Worm (Caenorhabditis elegans): Measurements from ENCODE around the gene txt-9.

Gene txt-9

ce11 chrII:5093945-5094344 lies 8.4 kb downstream of the txt-9 start, which contains the start of gene C04G6.13:
Gene C04G6.13 (plus strand): TSS chrII:5094245.
- TF ChIP-seq nhr-237 (tag; optimal IDR thresholded peaks at IDR 0.05) (no peak), unc-120 (tag; optimal IDR thresholded peaks at IDR 0.05; ENCODE audit: poor library complexity, severe bottlenecking) (no peak), sptf-1 (tag; optimal IDR thresholded peaks at IDR 0.05) (no peak), elt-1 (tag; optimal IDR thresholded peaks at IDR 0.05; ENCODE audit: borderline replicate concordance, insufficient read depth) (no peak), ceh-43 (GFP tag; optimal IDR thresholded peaks at IDR 0.05) (no peak), ces-1 (GFP tag; optimal IDR thresholded peaks at IDR 0.05) (no peak), pha-4 (tag; optimal IDR thresholded peaks at IDR 0.05) (no peak), lin-32 (GFP tag; optimal IDR thresholded peaks at IDR 0.05) (no peak), ceh-83 (GFP tag; optimal IDR thresholded peaks at IDR 0.05) (no peak)

- no peak for TF ChIP-seq nhr-2 (tag; optimal IDR thresholded peaks at IDR 0.05)
- no peak for TF ChIP-seq elt-1 (tag; optimal IDR thresholded peaks at IDR 0.05; ENCODE audit: borderline replicate concordance, insufficient read depth)
- TF ChIP-seq ceh-39 (tag; optimal IDR thresholded peaks at IDR 0.05) = no peak
- no peak for TF ChIP-seq cnd-1 (tag; optimal IDR thresholded peaks at IDR 0.05)
- TF ChIP-seq lin-13 (tag; optimal IDR thresholded peaks at IDR 0.05) = no peak
- no peak for TF ChIP-seq ham-2 (GFP tag; optimal IDR thresholded peaks at IDR 0.05)
- TF ChIP-seq nhr-237 (tag; optimal IDR thresholded peaks at IDR 0.05) = no peak
- TF ChIP-seq ceh-43 (GFP tag; optimal IDR thresholded peaks at IDR 0.05) = no peak
- no peak for TF ChIP-seq sptf-1 (tag; optimal IDR thresholded peaks at IDR 0.05)
- no peak for TF ChIP-seq snpc-4 (tag; optimal IDR thresholded peaks at IDR 0.05)
- no peak for TF ChIP-seq ceh-83 (GFP tag; optimal IDR thresholded peaks at IDR 0.05)
Measured at ce11 chrII:5099034-5099433, 13.4 kb downstream of the txt-9 start.

ce11 chrII:5099649-5100048 lies 14.1 kb downstream of the txt-9 start, which contains the start of gene C04G6.6:
Gene C04G6.6 (minus strand): TSS chrII:5099749.
- TF ChIP-seq lsy-2 (tag; optimal IDR thresholded peaks at IDR 0.05) = no peak
- no peak for TF ChIP-seq hlh-1 (tag; optimal IDR thresholded peaks at IDR 0.05)
- TF ChIP-seq nhr-237 (tag; optimal IDR thresholded peaks at IDR 0.05) = no peak
- no peak for TF ChIP-seq ham-2 (GFP tag; optimal IDR thresholded peaks at IDR 0.05)
- TF ChIP-seq mls-2 (tag; optimal IDR thresholded peaks at IDR 0.05) = no peak
- TF ChIP-seq mep-1 (tag; optimal IDR thresholded peaks at IDR 0.05) = no peak
- no peak for TF ChIP-seq tbx-8 (GFP tag; optimal IDR thresholded peaks at IDR 0.05)
- TF ChIP-seq sem-2 (GFP tag; optimal IDR thresholded peaks at IDR 0.05) = no peak

- TF ChIP-seq elt-1 (tag; optimal IDR thresholded peaks at IDR 0.05; ENCODE audit: borderline replicate concordance, insufficient read depth) = no peak
- TF ChIP-seq blmp-1 (tag; optimal IDR thresholded peaks at IDR 0.05) = no peak
- TF ChIP-seq lin-13 (tag; optimal IDR thresholded peaks at IDR 0.05) = no peak
- TF ChIP-seq zip-8 (tag; optimal IDR thresholded peaks at IDR 0.05) = no peak
- TF ChIP-seq hlh-1 (tag; optimal IDR thresholded peaks at IDR 0.05) = no peak
- no peak for TF ChIP-seq nhr-2 (tag; optimal IDR thresholded peaks at IDR 0.05)
- TF ChIP-seq pha-4 (tag; optimal IDR thresholded peaks at IDR 0.05) = no peak
Measured at ce11 chrII:5101701-5102100, 16.1 kb downstream of the txt-9 start, which contains the start of the genes idpb-3 and idpb-1. Gene idpb-3 (minus strand): TSS chrII:5101801. Gene idpb-1 (plus strand): TSS chrII:5101984.

- TF ChIP-seq ceh-83 (GFP tag; optimal IDR thresholded peaks at IDR 0.05) (no peak), zip-8 (tag; optimal IDR thresholded peaks at IDR 0.05) (no peak), elt-3 (tag; optimal IDR thresholded peaks at IDR 0.05) (no peak), hlh-1 (tag; optimal IDR thresholded peaks at IDR 0.05) (no peak), ceh-39 (tag; optimal IDR thresholded peaks at IDR 0.05) (no peak), nhr-28 (tag; optimal IDR thresholded peaks at IDR 0.05) (no peak), M03D4.4 (tag; optimal IDR thresholded peaks at IDR 0.05) (no peak), ztf-11 (tag; optimal IDR thresholded peaks at IDR 0.05) (no peak), sptf-1 (tag; optimal IDR thresholded peaks at IDR 0.05) (no peak), cnd-1 (tag; optimal IDR thresholded peaks at IDR 0.05) (no peak), mab-5 (tag; optimal IDR thresholded peaks at IDR 0.05) (no peak)
Measured at ce11 chrII:5103189-5103588, 17.6 kb downstream of the txt-9 start.

ce11 chrII:5103784-5104457 lies 18.3 kb downstream of the txt-9 start, which contains the start of the genes C04G6.11 and mpk-2:
Gene C04G6.11 (minus strand): TSS chrII:5103834.
Gene mpk-2 (plus strand): TSS chrII:5104118.
- TF ChIP-seq drap-1 (GFP tag; optimal IDR thresholded peaks at IDR 0.05) = no peak
- no peak for TF ChIP-seq lin-32 (GFP tag; optimal IDR thresholded peaks at IDR 0.05)
- TF ChIP-seq mep-1 (tag; optimal IDR thresholded peaks at IDR 0.05) = no peak
- no peak for TF ChIP-seq elt-1 (tag; optimal IDR thresholded peaks at IDR 0.05; ENCODE audit: borderline replicate concordance, insufficient read depth)
- no peak for TF ChIP-seq blmp-1 (tag; optimal IDR thresholded peaks at IDR 0.05)
- TF ChIP-seq cnd-1 (tag; optimal IDR thresholded peaks at IDR 0.05) = no peak
- TF ChIP-seq elt-3 (tag; optimal IDR thresholded peaks at IDR 0.05) = no peak

All from whole organism, mixed stage, embryonic.